Worm (Caenorhabditis elegans): ENCODE data around the gene men-1.

DNA sequence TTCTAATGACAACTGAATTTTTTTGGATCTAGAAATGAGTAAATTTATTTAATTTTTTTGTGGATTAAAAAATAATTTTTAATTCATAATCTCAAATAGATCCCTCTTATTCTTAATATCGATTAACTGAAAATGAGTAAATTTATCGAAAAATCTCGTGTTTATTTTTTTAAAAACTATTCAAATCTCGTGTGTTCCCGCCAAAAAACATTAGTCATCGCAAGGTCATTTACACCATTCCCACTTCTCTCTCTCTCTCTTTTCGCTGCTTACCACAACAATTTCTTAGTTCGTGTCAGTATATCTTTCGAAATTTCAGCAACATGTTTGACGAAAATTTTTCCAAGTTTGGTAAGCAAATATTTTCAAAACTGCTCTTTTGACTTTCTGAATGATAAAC, 46.5 kb downstream of the men-1 start:
- TF ChIP-seq ama-1 (optimal IDR thresholded peaks at IDR 0.05) = no peak
- TF ChIP-seq hnd-1 (tag; optimal IDR thresholded peaks at IDR 0.05) = no peak
- TF ChIP-seq hmg-4 (GFP tag; optimal IDR thresholded peaks at IDR 0.05) = no peak
- TF ChIP-seq ceh-36 (tag; optimal IDR thresholded peaks at IDR 0.05) = no peak
- no peak for TF ChIP-seq flt-1 (GFP tag; IDR thresholded peaks at IDR 0.05)
- no peak for TF ChIP-seq ets-7 (tag; optimal IDR thresholded peaks at IDR 0.05)
- TF ChIP-seq pes-1 (GFP tag; IDR thresholded peaks at IDR 0.05) = no peak
- no peak for TF ChIP-seq hmbx-1 (tag; optimal IDR thresholded peaks at IDR 0.05)
- no peak for TF ChIP-seq B0310.2 (tag; optimal IDR thresholded peaks at IDR 0.05)
- TF ChIP-seq aly-1 (tag; optimal IDR thresholded peaks at IDR 0.05) = no peak
